Worm (Caenorhabditis elegans) whole organism, mixed stage, embryonic: ENCODE data around the gene mppb-1.

Experiments
- ceh-83 ChIP-seq: fragments of 200-800 bp; sonication (Bioruptor generic); optimal IDR thresholded peaks from 2 replicates; lab custom pipeline; 2018; ENCODE audit warnings: mild to moderate bottlenecking, missing genetic modification characterization, missing compliant biosample characterization
- elt-3 ChIP-seq: fragments of 150-350 bp; optimal IDR thresholded peaks from 2 replicates; lab custom pipeline; 2014; ENCODE audit warnings: missing biosample characterization, missing genetic modification characterization
- lsy-2 ChIP-seq: fragments of 150-350 bp; optimal IDR thresholded peaks from 2 replicates; lab custom pipeline; 2014; ENCODE audit warnings: missing biosample characterization, missing genetic modification characterization
- nhr-237 ChIP-seq: fragments of 150-350 bp; optimal IDR thresholded peaks from 2 replicates; lab custom pipeline; 2014; ENCODE audit warnings: missing biosample characterization, missing genetic modification characterization
- nhr-76 ChIP-seq: sonication (generic microtip); optimal IDR thresholded peaks from 2 replicates; lab custom pipeline; 2017; ENCODE audit warnings: missing biosample characterization, missing genetic modification characterization
- ztf-11 ChIP-seq: fragments of 150-350 bp; optimal IDR thresholded peaks from 2 replicates; lab custom pipeline; 2014; ENCODE audit warnings: missing biosample characterization, missing genetic modification characterization

- no peak for TF ChIP-seq lsy-2 (tag; lab: Kevin White, UChicago)
- no peak for TF ChIP-seq ztf-11 (tag; lab: Kevin White, UChicago)
- no peak for TF ChIP-seq elt-3 (tag; lab: Kevin White, UChicago)
- TF ChIP-seq nhr-76 = no peak
- no peak for TF ChIP-seq ceh-83 (GFP tag; lab: Kevin White, UChicago)
- no peak for TF ChIP-seq nhr-237 (tag; lab: Kevin White, UChicago)
Measured at ce11 chrIV:9100835-9101234, 26.4 kb downstream of the mppb-1 start.
